Fruit fly (Drosophila melanogaster): ENCODE data around the gene GILT1.

The GILT1 gene

DNA sequence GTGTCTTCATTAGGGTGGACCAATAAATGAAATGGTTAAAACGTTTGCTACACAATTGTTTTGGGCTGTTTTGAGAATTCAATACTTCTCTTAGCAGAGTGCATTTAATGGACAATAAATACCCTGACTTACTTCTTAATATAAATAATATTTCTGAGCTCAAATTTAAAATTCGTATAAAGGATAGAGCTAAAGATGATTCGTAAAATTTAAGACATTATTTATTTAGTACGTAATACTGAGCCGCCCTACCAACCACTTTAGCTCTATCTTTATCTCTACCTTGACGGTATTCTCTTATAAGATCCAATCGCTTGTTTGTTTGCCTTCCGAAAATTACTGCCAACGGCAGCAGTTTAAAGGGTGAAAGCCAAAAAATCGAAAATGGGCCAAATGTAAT, 32.0 kb upstream of the GILT1 start (continued):
- TF ChIP-seq CG31627 (GFP tag; optimal IDR thresholded peaks at IDR 0.05) (peak; percentile 62), pdm3 (GFP tag; optimal IDR thresholded peaks at IDR 0.05) (peak; percentile 86), fd85E (GFP tag; optimal IDR thresholded peaks at IDR 0.05) (peak; percentile 46), CG4318 (GFP tag; optimal IDR thresholded peaks at IDR 0.05) (peak; percentile 65), Ets21C (GFP tag; optimal IDR thresholded peaks at IDR 0.05) (peak; percentile 23), svp (GFP tag) (peak; percentile 83), Eip93F (GFP tag; optimal IDR thresholded peaks at IDR 0.05) (no peak), Hr39 (GFP tag; optimal IDR thresholded peaks at IDR 0.05) (peak; percentile 65)

DNA sequence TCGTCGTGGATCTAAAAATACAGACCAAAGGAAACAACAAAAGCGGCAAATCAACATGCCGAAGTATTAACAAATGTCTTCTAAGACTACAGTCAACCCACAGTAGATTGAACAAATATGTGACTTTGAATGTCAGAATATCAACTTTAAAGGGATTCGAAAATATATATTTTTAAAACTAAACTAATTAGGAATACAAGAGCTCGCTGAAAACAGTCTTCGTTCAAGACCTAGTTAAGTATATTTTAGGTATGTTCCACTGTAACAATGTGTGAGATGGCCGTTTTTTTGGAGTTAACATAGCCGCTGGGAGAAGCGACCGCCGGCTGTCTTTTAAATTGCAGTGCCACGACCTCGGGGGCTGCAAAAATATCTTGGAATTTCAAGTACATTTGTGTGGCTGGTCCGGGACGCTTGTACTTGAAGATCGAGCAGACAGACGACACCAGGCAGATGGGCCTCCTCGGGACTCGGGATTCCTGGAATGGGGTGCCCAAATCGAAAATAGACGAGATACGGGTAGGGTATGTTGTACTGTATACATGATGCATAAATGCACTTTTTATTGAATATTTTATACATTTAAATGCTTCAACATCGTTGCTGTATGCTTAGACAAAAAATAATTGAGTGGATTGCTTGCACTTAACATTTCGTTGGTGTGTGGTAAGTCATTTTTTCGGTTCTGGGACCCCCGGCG, 26.8 kb upstream of the GILT1 start:
- peak; percentile 73 for TF ChIP-seq CG32006 (GFP tag; optimal IDR thresholded peaks at IDR 0.05)
- peak; percentile 38 for TF ChIP-seq Sox15 (GFP tag; optimal IDR thresholded peaks at IDR 0.05)
- TF ChIP-seq CG11762 (GFP tag; optimal IDR thresholded peaks at IDR 0.05; ENCODE audit: insufficient read depth) = peak; percentile 61
- TF ChIP-seq CG8319 (GFP tag; optimal IDR thresholded peaks at IDR 0.05) = peak; percentile 27
- peak; percentile 34 for TF ChIP-seq CG34406 (GFP tag; optimal IDR thresholded peaks at IDR 0.05)
- peak; percentile 37 for TF ChIP-seq CG6808 (GFP tag; optimal IDR thresholded peaks at IDR 0.05)
- TF ChIP-seq CG4318 (GFP tag; optimal IDR thresholded peaks at IDR 0.05) = peak; percentile 57
- no peak for TF ChIP-seq CG11294 (GFP tag; IDR thresholded peaks at IDR 0.05)
- peak; percentile 76 for TF ChIP-seq acj6 (GFP tag; optimal IDR thresholded peaks at IDR 0.05)
- peak; percentile 55 for TF ChIP-seq cyc (GFP tag; optimal IDR thresholded peaks at IDR 0.05)
- peak; percentile 70; the same call in 2 of the 3 replicates for TF ChIP-seq CG6163 (GFP tag; IDR thresholded peaks at IDR 0.05)
- peak; percentile 80 for TF ChIP-seq CG3919 (GFP tag; optimal IDR thresholded peaks at IDR 0.05)
- no peak for TF ChIP-seq Eip93F (GFP tag; optimal IDR thresholded peaks at IDR 0.05)
- peak; percentile 71 for TF ChIP-seq net (GFP tag; optimal IDR thresholded peaks at IDR 0.05)
- TF ChIP-seq Gug (GFP tag; IDR thresholded peaks at IDR 0.05) = peak; percentile 58
- peak; percentile 49 for TF ChIP-seq Smox (GFP tag; optimal IDR thresholded peaks at IDR 0.05)
- TF ChIP-seq Sox102F (GFP tag; optimal IDR thresholded peaks at IDR 0.05) = peak; percentile 26
- TF ChIP-seq spab (GFP tag; optimal IDR thresholded peaks at IDR 0.05) = peak; percentile 60
- peak; percentile 78 for TF ChIP-seq CG8119 (GFP tag; IDR thresholded peaks at IDR 0.05)
- peak; percentile 51 for TF ChIP-seq CG7368 (GFP tag; optimal IDR thresholded peaks at IDR 0.05)
- TF ChIP-seq CG1621 (tag; optimal IDR thresholded peaks at IDR 0.05) = peak; percentile 19
- peak; percentile 87 for TF ChIP-seq svp (GFP tag)
- TF ChIP-seq fkh (GFP tag; optimal IDR thresholded peaks at IDR 0.05) = no peak
- TF ChIP-seq CG31627 (GFP tag; optimal IDR thresholded peaks at IDR 0.05) = peak; percentile 64
- TF ChIP-seq Met (GFP tag; optimal IDR thresholded peaks at IDR 0.05) = peak; percentile 71
- peak; percentile 73 for TF ChIP-seq OdsH (GFP tag; optimal IDR thresholded peaks at IDR 0.05)
- TF ChIP-seq vri (GFP tag; optimal IDR thresholded peaks at IDR 0.05) = peak; percentile 39
- TF ChIP-seq Ets96B (tag; optimal IDR thresholded peaks at IDR 0.05) = peak; percentile 57
- TF ChIP-seq Hr38 (GFP tag; optimal IDR thresholded peaks at IDR 0.05) = no peak
- TF ChIP-seq Hr4 (GFP tag; optimal IDR thresholded peaks at IDR 0.05) = peak; percentile 77
- peak; percentile 85 for TF ChIP-seq CG15336 (GFP tag; IDR thresholded peaks at IDR 0.05)
- peak; percentile 74 for TF ChIP-seq achi (GFP tag; optimal IDR thresholded peaks at IDR 0.05)
- TF ChIP-seq dac (GFP tag; optimal IDR thresholded peaks at IDR 0.05) = peak; percentile 35
- TF ChIP-seq eg (GFP tag; IDR thresholded peaks at IDR 0.05) = peak; percentile 82
- TF ChIP-seq CG11902 (GFP tag; optimal IDR thresholded peaks at IDR 0.05) = no peak
- TF ChIP-seq CG8632 (GFP tag; optimal IDR thresholded peaks at IDR 0.05) = peak; percentile 32
- TF ChIP-seq Ets21C (GFP tag; optimal IDR thresholded peaks at IDR 0.05) = peak; percentile 2
- TF ChIP-seq ss (GFP tag; optimal IDR thresholded peaks at IDR 0.05) = peak; percentile 24 to 38
- TF ChIP-seq CG6276 (GFP tag; optimal IDR thresholded peaks at IDR 0.05) = peak; percentile 66
- peak; percentile 30 for TF ChIP-seq CG9139 (GFP tag; optimal IDR thresholded peaks at IDR 0.05)
- TF ChIP-seq CG10669 (GFP tag; optimal IDR thresholded peaks at IDR 0.05) = peak; percentile 29
- TF ChIP-seq Sox14 (GFP tag; optimal IDR thresholded peaks at IDR 0.05) = peak; percentile 72
- peak; percentile 65 for TF ChIP-seq dsx (GFP tag; optimal IDR thresholded peaks at IDR 0.05; ENCODE audit: poor library complexity, severe bottlenecking)
- TF ChIP-seq Eip75B (GFP tag; optimal IDR thresholded peaks at IDR 0.05) = peak; percentile 61
- TF ChIP-seq Blimp-1 (GFP tag; optimal IDR thresholded peaks at IDR 0.05) = no peak

All from whole organism, prepupa.